Worm (Caenorhabditis elegans) whole organism, L3 larva: ENCODE results near the gene zim-2.

Experiments
- daf-12 ChIP-seq: fragments of 150-350 bp; optimal IDR thresholded peaks from 2 replicates; lab custom pipeline; 2014; ENCODE audit warnings: missing biosample characterization, missing genetic modification reagents, missing genetic modification characterization
- elt-3 ChIP-seq, 3 experiments: fragments of 150-350 bp in 1 of 3; sonication (generic microtip) in 2 of 3; optimal IDR thresholded peaks; 2 replicates in 2 of 3; 4 replicates in 1 of 3; lab custom pipeline; 2014 to 2017; ENCODE audit warnings: missing biosample characterization in 3 of 3, missing genetic modification characterization in 3 of 3

DNA sequence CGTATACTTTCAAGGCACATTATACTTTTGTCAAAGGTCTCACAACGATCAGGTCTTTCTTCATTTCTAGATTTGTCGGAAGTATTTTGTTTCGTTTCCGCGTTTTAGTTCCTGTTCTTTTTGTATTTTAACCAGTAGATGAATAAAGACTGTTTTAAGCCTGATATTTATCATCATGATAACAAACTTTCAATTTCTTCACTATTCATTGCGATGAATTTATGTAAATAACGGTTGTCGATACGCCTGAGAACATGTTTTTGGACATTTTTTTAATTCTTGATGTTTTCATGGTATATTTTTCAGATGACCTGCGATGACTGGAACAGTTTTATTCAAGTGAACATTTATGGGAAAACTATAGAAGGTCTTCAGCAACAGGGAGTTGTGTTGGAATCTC lies 3.4 kb downstream of the zim-2 start, which contains the start of gene zim-3:
- TF ChIP-seq daf-12 (no peak), elt-3 (tag; optimal IDR thresholded peaks at IDR 0.05; lab: Kevin White, UChicago) (no peak)
